Fruit fly (Drosophila melanogaster) whole organism, embryonic: ENCODE results near the gene lute.

Experiments used
- Bgb ChIP-seq: fragments of 200-800 bp; sonication (Bioruptor generic); IDR thresholded peaks from 2 replicates; pipeline ENCODE4 v1.3.6; 2022; ENCODE audit warnings: missing biosample characterization, missing genetic modification characterization; ENCODE audit not compliant: partially characterized antibody
- CG10321 ChIP-seq: fragments of 200-800 bp; sonication (Bioruptor generic); IDR thresholded peaks from 2 replicates; pipeline ENCODE4 v1.3.6; 2022; ENCODE audit warnings: missing biosample characterization, missing genetic modification characterization
- CG10366 ChIP-seq: fragments of 200-800 bp; sonication (Bioruptor generic); IDR thresholded peaks from 2 replicates; pipeline ENCODE4 v1.3.6; 2022; ENCODE audit warnings: missing biosample characterization, missing genetic modification characterization
- CG10959 ChIP-seq: fragments of 200-800 bp; sonication (Bioruptor generic); IDR thresholded peaks from 2 replicates; pipeline ENCODE4 v1.3.6; 2022; ENCODE audit warnings: missing biosample characterization, missing genetic modification characterization
- CG15696 ChIP-seq: fragments of 200-800 bp; sonication (Bioruptor generic); optimal IDR thresholded peaks from 2 replicates; lab custom pipeline; 2019; ENCODE audit warnings: missing biosample characterization, mild to moderate bottlenecking, missing genetic modification characterization, moderate library complexity
- CG16863 ChIP-seq: fragments of 200-800 bp; sonication (Bioruptor generic); optimal IDR thresholded peaks from 3 replicates; lab custom pipeline; 2016; ENCODE audit warnings: missing biosample characterization, missing genetic modification characterization
- CG17328 ChIP-seq: fragments of 200-800 bp; sonication (Bioruptor generic); IDR thresholded peaks from 2 replicates; pipeline ENCODE4 v1.3.6; 2022; ENCODE audit warnings: missing biosample characterization, missing genetic modification characterization
- CG18476 ChIP-seq: fragments of 200-800 bp; sonication (Bioruptor generic); optimal IDR thresholded peaks from 2 replicates; lab custom pipeline; 2016; ENCODE audit warnings: missing biosample characterization, mild to moderate bottlenecking, missing genetic modification characterization
- CG2120 ChIP-seq: fragments of 200-800 bp; sonication (Bioruptor generic); optimal IDR thresholded peaks from 3 replicates; lab custom pipeline; 2016; ENCODE audit warnings: missing biosample characterization, missing genetic modification characterization
- CG3163 ChIP-seq: fragments of 200-800 bp; sonication (Bioruptor generic); optimal IDR thresholded peaks from 3 replicates; lab custom pipeline; 2016; ENCODE audit warnings: missing biosample characterization, missing genetic modification characterization
- CG32772 ChIP-seq: fragments of 200-800 bp; sonication (Bioruptor generic); IDR thresholded peaks from 2 replicates; pipeline ENCODE4 v1.3.6; 2022; ENCODE audit warnings: missing biosample characterization, missing genetic modification characterization
- CG8765 ChIP-seq: fragments of 200-800 bp; sonication (Bioruptor generic); IDR thresholded peaks from 2 replicates; pipeline ENCODE4 v1.3.6; 2022; ENCODE audit warnings: missing biosample characterization, missing genetic modification characterization
- CG8924 ChIP-seq: fragments of 200-800 bp; optimal IDR thresholded peaks from 3 replicates; lab custom pipeline; 2019; ENCODE audit warnings: missing biosample characterization, mild to moderate bottlenecking, missing genetic modification characterization, moderate library complexity
- CG9437 ChIP-seq: fragments of 200-800 bp; sonication (Bioruptor generic); optimal IDR thresholded peaks from 2 replicates; lab custom pipeline; 2018; ENCODE audit warnings: missing biosample characterization, mild to moderate bottlenecking, missing genetic modification characterization
- CrebB ChIP-seq: fragments of 200-800 bp; sonication (Bioruptor generic); optimal IDR thresholded peaks from 3 replicates; lab custom pipeline; 2018; ENCODE audit warnings: missing biosample characterization, mild to moderate bottlenecking, missing genetic modification characterization
- D19A ChIP-seq: fragments of 200-800 bp; optimal IDR thresholded peaks from 3 replicates; lab custom pipeline; 2019; ENCODE audit warnings: missing biosample characterization, mild to moderate bottlenecking, missing genetic modification characterization, moderate library complexity
- Dad ChIP-seq: fragments of 200-800 bp; sonication (Bioruptor generic); optimal IDR thresholded peaks from 3 replicates; lab custom pipeline; 2016; ENCODE audit warnings: missing biosample characterization, missing genetic modification characterization
- E2f2 ChIP-seq: fragments of 200-800 bp; sonication (Bioruptor generic); IDR thresholded peaks from 2 replicates; pipeline ENCODE4 v1.3.6; 2022; ENCODE audit warnings: missing biosample characterization, missing genetic modification characterization
- ERR ChIP-seq: fragments of 200-800 bp; sonication (Bioruptor generic); optimal IDR thresholded peaks from 2 replicates; lab custom pipeline; 2016; ENCODE audit warnings: missing biosample characterization, missing genetic modification characterization
- Elba2 ChIP-seq: fragments of 200-800 bp; sonication (Bioruptor generic); optimal IDR thresholded peaks from 3 replicates; lab custom pipeline; 2016; ENCODE audit warnings: missing biosample characterization, missing genetic modification characterization
- Fer2 ChIP-seq: fragments of 200-800 bp; sonication (Bioruptor generic); optimal IDR thresholded peaks from 2 replicates; lab custom pipeline; 2018; ENCODE audit warnings: missing biosample characterization, mild to moderate bottlenecking, missing genetic modification characterization, moderate library complexity
- Hmx ChIP-seq: fragments of 200-800 bp; sonication (Bioruptor generic); optimal IDR thresholded peaks from 2 replicates; lab custom pipeline; 2016; ENCODE audit warnings: missing biosample characterization, missing genetic modification characterization
- Hr39 ChIP-seq: fragments of >200 bp; optimal IDR thresholded peaks from 2 replicates; lab custom pipeline; 2017
- MTF-1 ChIP-seq: fragments of 200-800 bp; sonication (Bioruptor generic); optimal IDR thresholded peaks from 2 replicates; lab custom pipeline; 2018; ENCODE audit warnings: missing biosample characterization, mild to moderate bottlenecking, missing genetic modification characterization, borderline replicate concordance
- Mad ChIP-seq: fragments of 200-800 bp; sonication (Bioruptor generic); optimal IDR thresholded peaks from 2 replicates; lab custom pipeline; 2016; ENCODE audit warnings: missing biosample characterization, missing genetic modification characterization
- Optix ChIP-seq: fragments of 200-800 bp; sonication (Bioruptor generic); IDR thresholded peaks from 3 replicates; pipeline ENCODE4 v1.3.6; 2022; ENCODE audit warnings: missing biosample characterization, missing genetic modification characterization
- Rx ChIP-seq: fragments of 200-800 bp; sonication (Bioruptor generic); IDR thresholded peaks from 2 replicates; pipeline ENCODE4 v1.3.6; 2022; ENCODE audit warnings: missing biosample characterization, missing genetic modification characterization
- Sin3A ChIP-seq: fragments of >200 bp; optimal IDR thresholded peaks from 2 replicates; lab custom pipeline; 2018
- Stat92E ChIP-seq, 3 experiments: fragments of >200 bp in 2 of 3; fragments of 200-800 bp in 1 of 3; sonication (Bioruptor generic) in 1 of 3; optimal IDR thresholded peaks; 2 replicates each; lab custom pipeline; 2017 to 2019; ENCODE audit warnings: missing biosample characterization in 3 of 3, missing genetic modification characterization in 3 of 3, mild to moderate bottlenecking in 1 of 3, moderate library complexity in 1 of 3
- Taf1 ChIP-seq: fragments of 200-800 bp; sonication (Bioruptor generic); IDR thresholded peaks from 2 replicates; pipeline ENCODE4 v1.3.6; 2022; ENCODE audit warnings: missing biosample characterization, missing genetic modification characterization
- Xbp1 ChIP-seq: fragments of 200-800 bp; sonication (Bioruptor generic); optimal IDR thresholded peaks from 3 replicates; lab custom pipeline; 2016; ENCODE audit warnings: missing biosample characterization, mild to moderate bottlenecking, missing genetic modification characterization
- YL-1 ChIP-seq: fragments of 200-800 bp; sonication (Bioruptor generic); optimal IDR thresholded peaks from 3 replicates; lab custom pipeline; 2017; ENCODE audit warnings: missing biosample characterization, mild to moderate bottlenecking, missing genetic modification characterization
- ase ChIP-seq: fragments of 200-800 bp; sonication (Bioruptor generic); IDR thresholded peaks from 3 replicates; pipeline ENCODE4 v1.3.6; 2022; ENCODE audit warnings: missing biosample characterization, missing genetic modification characterization
- ash1 ChIP-seq: fragments of 200-800 bp; sonication (Bioruptor generic); optimal IDR thresholded peaks from 2 replicates; lab custom pipeline; 2018; ENCODE audit warnings: missing biosample characterization, mild to moderate bottlenecking, missing genetic modification characterization
- bsh ChIP-seq, 2 experiments: fragments of 200-800 bp; sonication (Bioruptor generic); optimal IDR thresholded peaks; 2 replicates each; lab custom pipeline; 2017 to 2018; ENCODE audit warnings: mild to moderate bottlenecking in 2 of 2, missing biosample characterization in 2 of 2, missing genetic modification characterization in 2 of 2, moderate library complexity in 1 of 2
- cato ChIP-seq: fragments of 200-800 bp; sonication (Bioruptor generic); optimal IDR thresholded peaks from 2 replicates; lab custom pipeline; 2016; ENCODE audit warnings: missing biosample characterization, missing genetic modification characterization, borderline replicate concordance
- chn ChIP-seq: fragments of 200-800 bp; sonication (Bioruptor generic); optimal IDR thresholded peaks from 2 replicates; lab custom pipeline; 2016; ENCODE audit warnings: missing biosample characterization, missing genetic modification characterization
- dan ChIP-seq: fragments of 200-800 bp; sonication (Bioruptor generic); IDR thresholded peaks from 2 replicates; pipeline ENCODE4 v1.3.6; 2022; ENCODE audit warnings: missing biosample characterization, missing genetic modification characterization
- dpn ChIP-seq, 2 experiments: fragments of 200-800 bp; sonication (Bioruptor generic); optimal IDR thresholded peaks; 3 replicates each; lab custom pipeline; 2016; ENCODE audit warnings: missing biosample characterization in 2 of 2, missing genetic modification characterization in 2 of 2
- fu2 ChIP-seq: fragments of 200-800 bp; sonication (Bioruptor generic); optimal IDR thresholded peaks from 2 replicates; lab custom pipeline; 2016; ENCODE audit warnings: missing biosample characterization, missing genetic modification characterization
- grau ChIP-seq: fragments of 200-800 bp; optimal IDR thresholded peaks from 3 replicates; lab custom pipeline; 2019; ENCODE audit warnings: missing biosample characterization, mild to moderate bottlenecking, missing genetic modification characterization, moderate library complexity
- inv ChIP-seq: fragments of 200-800 bp; sonication (Bioruptor generic); IDR thresholded peaks from 2 replicates; pipeline ENCODE4 v1.3.6; 2022; ENCODE audit warnings: missing biosample characterization, missing genetic modification characterization; ENCODE audit not compliant: partially characterized antibody
- lov ChIP-seq, 2 experiments: fragments of 200-800 bp in 1 of 2; fragments of >200 bp in 1 of 2; sonication (Bioruptor generic) in 1 of 2; IDR thresholded peaks in 1 of 2; optimal IDR thresholded peaks in 1 of 2; 2 replicates in 1 of 2; 3 replicates in 1 of 2; pipeline versions ENCODE4 v1.3.6 to Lab custom; 2017 to 2022; ENCODE audit warnings: missing biosample characterization in 1 of 2, missing genetic modification characterization in 1 of 2
- peb ChIP-seq: fragments of 200-800 bp; sonication (Bioruptor generic); IDR thresholded peaks from 2 replicates; pipeline ENCODE4 v1.3.6; 2022; ENCODE audit warnings: missing biosample characterization, missing genetic modification characterization
- pfk ChIP-seq: fragments of 200-800 bp; sonication (Bioruptor generic); optimal IDR thresholded peaks from 2 replicates; lab custom pipeline; 2018; ENCODE audit warnings: missing biosample characterization, mild to moderate bottlenecking, missing genetic modification characterization, moderate library complexity
- sens ChIP-seq: fragments of 200-800 bp; sonication (Bioruptor generic); peaks from one replicate; lab custom pipeline; 2016; ENCODE audit warnings: missing biosample characterization, missing genetic modification characterization
- shn ChIP-seq: fragments of 200-800 bp; sonication (Bioruptor generic); optimal IDR thresholded peaks from 3 replicates; lab custom pipeline; 2016; ENCODE audit warnings: missing biosample characterization, missing genetic modification characterization
- stwl ChIP-seq: fragments of 200-800 bp; sonication (Bioruptor generic); optimal IDR thresholded peaks from 3 replicates; lab custom pipeline; 2018; ENCODE audit warnings: missing biosample characterization, mild to moderate bottlenecking, missing genetic modification characterization, moderate library complexity
- ttk ChIP-seq: fragments of 200-800 bp; sonication (Bioruptor generic); IDR thresholded peaks from 2 replicates; pipeline ENCODE4 v2.1.2; 2022; ENCODE audit warnings: missing biosample characterization, missing genetic modification characterization
- unc-4 ChIP-seq: fragments of 200-800 bp; sonication (Bioruptor generic); IDR thresholded peaks from 2 replicates; pipeline ENCODE4 v1.3.6; 2022; ENCODE audit warnings: missing biosample characterization, missing genetic modification characterization; ENCODE audit not compliant: partially characterized antibody
- wor ChIP-seq: fragments of 200-800 bp; sonication (Bioruptor generic); IDR thresholded peaks from 2 replicates; pipeline ENCODE4 v1.3.6; 2022; ENCODE audit warnings: missing biosample characterization, missing genetic modification characterization
- zen ChIP-seq: fragments of 200-800 bp; sonication (Bioruptor generic); optimal IDR thresholded peaks from 3 replicates; lab custom pipeline; 2018; ENCODE audit warnings: missing biosample characterization, mild to moderate bottlenecking, missing genetic modification characterization, moderate library complexity

lute gene

dm6 chr3R:17371094-17371493, 8.7 kb upstream of the lute start (continued):
- TF ChIP-seq CG2120 (GFP tag; lab: Kevin White, UChicago) (peak; percentile 41), Stat92E (GFP tag; optimal IDR thresholded peaks at IDR 0.05; lab: Kevin White, UChicago) (no peak), zen (tag; lab: Kevin White, UChicago) (no peak), CG10959 (GFP tag; lab: Robert Waterston, UW) (no peak), MTF-1 (no peak), dan (no peak), E2f2 (no peak), cato (GFP tag; lab: Kevin White, UChicago) (no peak), stwl (tag; lab: Kevin White, UChicago) (no peak), lov (optimal IDR thresholded peaks at IDR 0.05; lab: Kevin White, UChicago) (no peak), lov (GFP tag; IDR thresholded peaks at IDR 0.05; lab: Robert Waterston, UW) (no peak), YL-1 (no peak), CG3163 (GFP tag; lab: Kevin White, UChicago) (no peak), peb (GFP tag; lab: Robert Waterston, UW) (no peak), Xbp1 (GFP tag; lab: Kevin White, UChicago) (no peak), CG8924 (tag; lab: Kevin White, UChicago) (no peak), ERR (no peak), dpn (GFP tag; optimal IDR thresholded peaks at IDR 0.05; lab: Kevin White, UChicago) (no peak), CrebB (tag; lab: Kevin White, UChicago) (no peak), Bgb (GFP tag; lab: Robert Waterston, UW) (no peak), Taf1 (GFP tag; lab: Robert Waterston, UW) (no peak), CG10366 (GFP tag; lab: Robert Waterston, UW) (no peak; the same call in 1 of the 2 replicates), CG8765 (no peak), D19A (tag; lab: Kevin White, UChicago) (no peak), ttk (GFP tag; lab: Robert Waterston, UW) (0 out of 2 replicates have a peak, but pooled peaks have one; percentile 25), Elba2 (GFP tag; lab: Kevin White, UChicago) (no peak), Rx (GFP tag; lab: Robert Waterston, UW) (0 out of 2 replicates have a peak, but pooled peaks have one; percentile 14), Dad (GFP tag; lab: Kevin White, UChicago) (no peak), unc-4 (no peak), inv (no peak), pfk (GFP tag; lab: Kevin White, UChicago) (no peak), shn (GFP tag; lab: Kevin White, UChicago) (no peak), CG18476 (GFP tag; lab: Kevin White, UChicago) (no peak), CG32772 (peak; percentile 17; the same call in 1 of the 2 replicates), Mad (GFP tag; lab: Kevin White, UChicago) (no peak), Hmx (GFP tag; lab: Kevin White, UChicago) (no peak), chn (no peak), bsh (GFP tag; optimal IDR thresholded peaks at IDR 0.05; lab: Kevin White, UChicago) (no peak), CG10321 (GFP tag; lab: Robert Waterston, UW) (no peak), CG16863 (GFP tag; lab: Kevin White, UChicago) (no peak), grau (tag; lab: Kevin White, UChicago) (peak; percentile 33), ash1 (GFP tag; lab: Kevin White, UChicago) (no peak), CG15696 (tag; lab: Kevin White, UChicago) (no peak), wor (0 out of 2 replicates have a peak, but pooled peaks have one; percentile 18), sens (GFP tag; lab: Kevin White, UChicago) (peak; percentile 38), CG9437 (no peak), ase (GFP tag; lab: Robert Waterston, UW) (no peak), CG17328 (GFP tag; lab: Robert Waterston, UW) (no peak), Optix (no peak), Fer2 (tag; lab: Kevin White, UChicago) (no peak), fu2 (GFP tag; lab: Kevin White, UChicago) (no peak), Hr39 (lab: Kevin White, UChicago) (no peak), Sin3A (lab: Kevin White, UChicago) (no peak)
